Fruit fly (Drosophila melanogaster) whole organism, embryonic: Measurements from ENCODE around the gene shams.

Experiments used
- B-H1 ChIP-seq: fragments of 200-800 bp; sonication (Bioruptor generic); IDR thresholded peaks from 3 replicates; pipeline ENCODE4 v1.3.6; 2022; ENCODE audit warnings: missing biosample characterization, missing genetic modification characterization
- Bdp1 ChIP-seq: fragments of 200-800 bp; sonication (Bioruptor generic); optimal IDR thresholded peaks from 3 replicates; lab custom pipeline; 2016; ENCODE audit warnings: missing biosample characterization, missing genetic modification characterization
- CG13287 ChIP-seq: fragments of 200-800 bp; sonication (Bioruptor generic); IDR thresholded peaks from 2 replicates; pipeline ENCODE4 v1.3.6; 2022; ENCODE audit warnings: missing biosample characterization, missing genetic modification characterization; ENCODE audit not compliant: partially characterized antibody
- CG14014 ChIP-seq: fragments of 200-800 bp; sonication (Bioruptor generic); IDR thresholded peaks from 2 replicates; pipeline ENCODE4 v1.3.6; 2022; ENCODE audit warnings: missing biosample characterization, missing genetic modification characterization
- CG15073 ChIP-seq: fragments of 200-800 bp; sonication (Bioruptor generic); optimal IDR thresholded peaks from 2 replicates; lab custom pipeline; 2016; ENCODE audit warnings: missing biosample characterization, missing genetic modification characterization
- CG1603 ChIP-seq: fragments of 200-800 bp; sonication (Bioruptor generic); optimal IDR thresholded peaks from 2 replicates; lab custom pipeline; 2019; ENCODE audit warnings: missing biosample characterization, mild to moderate bottlenecking, missing genetic modification characterization, moderate library complexity
- CG16813 ChIP-seq: fragments of 200-800 bp; sonication (Bioruptor generic); IDR thresholded peaks from 3 replicates; pipeline ENCODE4 v1.3.6; 2022; ENCODE audit warnings: missing biosample characterization, missing genetic modification characterization; ENCODE audit not compliant: partially characterized antibody
- CG1832 ChIP-seq: fragments of 200-800 bp; sonication (Bioruptor generic); optimal IDR thresholded peaks from 2 replicates; lab custom pipeline; 2017; ENCODE audit warnings: missing biosample characterization, mild to moderate bottlenecking, missing genetic modification characterization, inconsistent platforms
- CG2889 ChIP-seq: fragments of 200-800 bp; sonication (Bioruptor generic); IDR thresholded peaks from 3 replicates; pipeline ENCODE4 v1.3.6; 2022; ENCODE audit warnings: missing biosample characterization, missing genetic modification characterization
- CG34376 ChIP-seq: fragments of 200-800 bp; sonication (Bioruptor generic); optimal IDR thresholded peaks from 2 replicates; lab custom pipeline; 2018; ENCODE audit warnings: missing biosample characterization, mild to moderate bottlenecking, missing genetic modification characterization
- CG9437 ChIP-seq: fragments of 200-800 bp; sonication (Bioruptor generic); optimal IDR thresholded peaks from 2 replicates; lab custom pipeline; 2018; ENCODE audit warnings: missing biosample characterization, mild to moderate bottlenecking, missing genetic modification characterization
- Chrac-16 ChIP-seq: fragments of 200-800 bp; sonication (Bioruptor generic); optimal IDR thresholded peaks from 3 replicates; lab custom pipeline; 2016; ENCODE audit warnings: missing biosample characterization, missing genetic modification characterization
- D19B ChIP-seq: fragments of 200-800 bp; sonication (Bioruptor generic); optimal IDR thresholded peaks from 2 replicates; lab custom pipeline; 2017; ENCODE audit warnings: missing biosample characterization, mild to moderate bottlenecking, missing genetic modification characterization
- Dfd ChIP-seq, 2 experiments: fragments of >200 bp; optimal IDR thresholded peaks; 2 replicates each; lab custom pipeline; 2017; ENCODE audit warnings: missing biosample characterization in 2 of 2, missing genetic modification characterization in 2 of 2
- Eip74EF ChIP-seq, 2 experiments: fragments of 200-800 bp in 1 of 2; fragments of >200 bp in 1 of 2; sonication (Bioruptor generic) in 1 of 2; optimal IDR thresholded peaks; 2 replicates each; lab custom pipeline; 2017 to 2019; ENCODE audit warnings: missing biosample characterization in 2 of 2, missing genetic modification characterization in 2 of 2, mild to moderate bottlenecking in 1 of 2, moderate library complexity in 1 of 2
- GATAe ChIP-seq: fragments of 200-800 bp; sonication (Bioruptor generic); conservative IDR thresholded peaks from 2 replicates; pipeline ENCODE4 v1.3.6; 2022; ENCODE audit warnings: missing biosample characterization, missing genetic modification characterization
- Gsc ChIP-seq: fragments of 200-800 bp; sonication (Bioruptor generic); IDR thresholded peaks from 2 replicates; pipeline ENCODE4 v1.3.6; 2022; ENCODE audit warnings: missing biosample characterization, missing genetic modification characterization
- HHEX ChIP-seq: fragments of 200-800 bp; sonication (Bioruptor generic); optimal IDR thresholded peaks from 3 replicates; lab custom pipeline; 2017; ENCODE audit warnings: missing biosample characterization, mild to moderate bottlenecking, missing genetic modification characterization, missing genetic modification reagents
- HLHmδ ChIP-seq: fragments of 200-800 bp; sonication (Bioruptor generic); optimal IDR thresholded peaks from 2 replicates; lab custom pipeline; 2018; ENCODE audit warnings: missing biosample characterization, mild to moderate bottlenecking, missing genetic modification characterization, moderate library complexity
- Hsf ChIP-seq: fragments of 200-800 bp; sonication (Bioruptor generic); optimal IDR thresholded peaks from 3 replicates; lab custom pipeline; 2016; ENCODE audit warnings: missing biosample characterization, missing genetic modification characterization
- Meics ChIP-seq: fragments of 200-800 bp; sonication (Bioruptor generic); optimal IDR thresholded peaks from 2 replicates; lab custom pipeline; 2017; ENCODE audit warnings: missing biosample characterization, mild to moderate bottlenecking, missing genetic modification characterization
- Myb ChIP-seq: fragments of 200-800 bp; sonication (Bioruptor generic); optimal IDR thresholded peaks from 2 replicates; lab custom pipeline; 2016; ENCODE audit warnings: missing biosample characterization, missing genetic modification characterization
- NfI ChIP-seq: fragments of 200-800 bp; sonication (Bioruptor generic); optimal IDR thresholded peaks from 3 replicates; lab custom pipeline; 2018; ENCODE audit warnings: missing biosample characterization, mild to moderate bottlenecking, missing genetic modification characterization, moderate library complexity
- Sox100B ChIP-seq: fragments of 200-800 bp; sonication (Bioruptor generic); optimal IDR thresholded peaks from 3 replicates; lab custom pipeline; 2018; ENCODE audit warnings: missing biosample characterization, mild to moderate bottlenecking, missing genetic modification characterization
- bbx ChIP-seq: fragments of 200-800 bp; sonication (Bioruptor generic); IDR thresholded peaks from 2 replicates; pipeline ENCODE4 v1.3.6; 2022; ENCODE audit warnings: missing biosample characterization, missing genetic modification characterization; ENCODE audit not compliant: partially characterized antibody
- bcd ChIP-seq: fragments of 200-800 bp; sonication (Bioruptor generic); optimal IDR thresholded peaks from 2 replicates; lab custom pipeline; 2017; ENCODE audit warnings: missing biosample characterization, mild to moderate bottlenecking, missing genetic modification characterization
- bsh ChIP-seq, 2 experiments: fragments of 200-800 bp; sonication (Bioruptor generic); optimal IDR thresholded peaks; 2 replicates each; lab custom pipeline; 2017 to 2018; ENCODE audit warnings: mild to moderate bottlenecking in 2 of 2, missing biosample characterization in 2 of 2, missing genetic modification characterization in 2 of 2, moderate library complexity in 1 of 2
- caup ChIP-seq: fragments of 200-800 bp; sonication (Bioruptor generic); optimal IDR thresholded peaks from 3 replicates; lab custom pipeline; 2017; ENCODE audit warnings: missing biosample characterization, mild to moderate bottlenecking, missing genetic modification characterization, moderate library complexity; ENCODE audit not compliant: severe bottlenecking
- cg ChIP-seq: fragments of 200-800 bp; sonication (Bioruptor generic); optimal IDR thresholded peaks from 3 replicates; lab custom pipeline; 2019; ENCODE audit warnings: missing biosample characterization, mild to moderate bottlenecking, missing genetic modification characterization, moderate library complexity
- chinmo ChIP-seq: fragments of 200-800 bp; sonication (Bioruptor generic); IDR thresholded peaks from 4 replicates; pipeline ENCODE4 v1.3.6; 2022; ENCODE audit warnings: missing biosample characterization, missing genetic modification characterization; ENCODE audit not compliant: partially characterized antibody
- corto ChIP-seq: fragments of 200-800 bp; sonication (Bioruptor generic); optimal IDR thresholded peaks from 2 replicates; lab custom pipeline; 2016; ENCODE audit warnings: missing biosample characterization, mild to moderate bottlenecking, missing genetic modification characterization, moderate library complexity
- da ChIP-seq: fragments of 200-800 bp; sonication (Bioruptor generic); optimal IDR thresholded peaks from 2 replicates; lab custom pipeline; 2016; ENCODE audit warnings: missing biosample characterization, missing genetic modification characterization
- exex ChIP-seq: fragments of 200-800 bp; sonication (Bioruptor generic); optimal IDR thresholded peaks from 4 replicates; lab custom pipeline; 2018; ENCODE audit warnings: missing biosample characterization, mild to moderate bottlenecking, missing genetic modification characterization, moderate library complexity
- fd96Cb ChIP-seq: fragments of 200-800 bp; sonication (Bioruptor generic); optimal IDR thresholded peaks from 2 replicates; lab custom pipeline; 2018; ENCODE audit warnings: missing biosample characterization, mild to moderate bottlenecking, missing genetic modification characterization, moderate library complexity
- jumu ChIP-seq: fragments of 200-800 bp; sonication (Bioruptor generic); optimal IDR thresholded peaks from 3 replicates; lab custom pipeline; 2016; ENCODE audit warnings: missing biosample characterization, missing genetic modification characterization
- kah ChIP-seq: fragments of 200-800 bp; sonication (Bioruptor generic); optimal IDR thresholded peaks from 2 replicates; lab custom pipeline; 2018; ENCODE audit warnings: missing biosample characterization, mild to moderate bottlenecking, missing genetic modification characterization
- kay ChIP-seq: fragments of 200-800 bp; sonication (Bioruptor generic); optimal IDR thresholded peaks from 2 replicates; lab custom pipeline; 2016; ENCODE audit warnings: missing biosample characterization, missing genetic modification characterization
- ken ChIP-seq: fragments of 200-800 bp; sonication (Bioruptor generic); IDR thresholded peaks from 3 replicates; pipeline ENCODE4 v1.3.6; 2022; ENCODE audit warnings: missing biosample characterization, missing genetic modification characterization
- maf-S ChIP-seq: fragments of 200-800 bp; sonication (Bioruptor generic); optimal IDR thresholded peaks from 2 replicates; lab custom pipeline; 2016; ENCODE audit warnings: missing biosample characterization, missing genetic modification characterization
- mirr ChIP-seq: fragments of 200-800 bp; sonication (Bioruptor generic); optimal IDR thresholded peaks from 3 replicates; lab custom pipeline; 2018; ENCODE audit warnings: missing biosample characterization, mild to moderate bottlenecking, missing genetic modification characterization
- nerfin-1 ChIP-seq: fragments of 200-800 bp; sonication (Bioruptor generic); optimal IDR thresholded peaks from 3 replicates; lab custom pipeline; 2019; ENCODE audit warnings: missing biosample characterization, mild to moderate bottlenecking, missing genetic modification characterization, moderate library complexity
- org-1 ChIP-seq: fragments of 200-800 bp; sonication (Bioruptor generic); optimal IDR thresholded peaks from 2 replicates; lab custom pipeline; 2017; ENCODE audit warnings: missing biosample characterization, missing genetic modification characterization
- pb ChIP-seq: fragments of 200-800 bp; sonication (Bioruptor generic); optimal IDR thresholded peaks from 3 replicates; lab custom pipeline; 2016; ENCODE audit warnings: missing biosample characterization, missing genetic modification characterization
- pita ChIP-seq: fragments of 200-800 bp; sonication (Bioruptor generic); optimal IDR thresholded peaks from 2 replicates; lab custom pipeline; 2017; ENCODE audit warnings: missing biosample characterization, mild to moderate bottlenecking, missing genetic modification characterization
- sim ChIP-seq: fragments of 200-800 bp; sonication (Bioruptor generic); IDR thresholded peaks from 2 replicates; pipeline ENCODE4 v1.3.6; 2022; ENCODE audit warnings: missing biosample characterization, missing genetic modification characterization
- slou ChIP-seq: fragments of 200-800 bp; sonication (Bioruptor generic); optimal IDR thresholded peaks from 3 replicates; lab custom pipeline; 2016; ENCODE audit warnings: missing biosample characterization, missing genetic modification characterization
- stwl ChIP-seq: fragments of 200-800 bp; sonication (Bioruptor generic); optimal IDR thresholded peaks from 3 replicates; lab custom pipeline; 2018; ENCODE audit warnings: missing biosample characterization, mild to moderate bottlenecking, missing genetic modification characterization, moderate library complexity
- trh ChIP-seq: fragments of 200-800 bp; sonication (Bioruptor generic); optimal IDR thresholded peaks from 2 replicates; lab custom pipeline; 2016; ENCODE audit warnings: missing biosample characterization, missing genetic modification characterization

shams gene

DNA sequence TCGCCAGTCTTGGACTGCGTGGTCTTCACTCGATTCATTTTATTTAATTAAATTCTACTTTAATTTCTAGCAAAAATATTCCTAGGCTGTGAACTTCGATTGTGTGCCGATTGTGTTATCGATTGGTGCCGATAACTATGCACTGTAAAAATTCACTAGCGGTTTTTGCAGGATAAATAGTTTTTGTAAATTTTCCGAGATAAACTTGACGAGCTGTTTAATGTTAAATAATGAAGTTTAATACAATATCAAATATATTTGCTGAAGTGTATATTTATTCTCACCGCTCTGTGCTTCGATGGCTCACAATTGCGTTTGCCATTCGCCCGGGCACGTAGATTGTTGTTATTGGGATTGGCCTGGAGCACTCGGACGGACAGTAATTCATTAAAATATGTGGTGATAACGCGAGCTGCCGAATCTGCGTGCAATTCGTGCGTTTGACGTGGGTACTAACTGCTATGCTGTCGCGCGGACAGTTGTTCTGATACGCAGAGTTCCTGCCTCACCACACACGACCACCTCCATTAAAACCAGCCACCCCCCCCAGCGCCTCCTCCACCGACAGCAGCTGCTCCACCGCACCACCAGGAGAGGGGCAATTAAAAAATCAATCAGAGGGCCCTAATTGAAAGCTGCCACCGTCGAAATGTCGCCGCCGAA lies 49.4 kb downstream of the shams start, which contains the start of the genes EMC6 and Hr96 (continued):
- TF ChIP-seq sim (GFP tag; lab: Robert Waterston, UW) (peak; percentile 80), bbx (peak; percentile 59), chinmo (GFP tag; lab: Robert Waterston, UW) (peak; percentile 56; the same call in 1 of the 4 replicates), CG13287 (peak; percentile 77), jumu (GFP tag; lab: Kevin White, UChicago) (peak; percentile 89), org-1 (GFP tag; lab: Kevin White, UChicago) (peak; percentile 78), CG1603 (tag; lab: Kevin White, UChicago) (peak; percentile 97), stwl (tag; lab: Kevin White, UChicago) (peak; percentile 80), exex (tag; lab: Kevin White, UChicago) (peak; percentile 85), pita (GFP tag; lab: Kevin White, UChicago) (no peak), Chrac-16 (GFP tag; lab: Kevin White, UChicago) (peak; percentile 96), bcd (peak; percentile 94), CG14014 (peak; percentile 94), caup (peak; percentile 94), CG2889 (GFP tag; lab: Robert Waterston, UW) (peak; percentile 85), D19B (GFP tag; lab: Kevin White, UChicago) (peak; percentile 81), CG16813 (GFP tag; lab: Robert Waterston, UW) (peak; percentile 74), nerfin-1 (tag; lab: Kevin White, UChicago) (peak; percentile 86), ken (peak; percentile 96), Bdp1 (GFP tag; lab: Kevin White, UChicago) (peak; percentile 85), CG34376 (GFP tag; lab: Kevin White, UChicago) (peak; percentile 91), corto (GFP tag; lab: Kevin White, UChicago) (peak; percentile 80), maf-S (GFP tag; lab: Kevin White, UChicago) (peak; percentile 91), Gsc (GFP tag; lab: Robert Waterston, UW) (peak; percentile 65), HHEX (GFP tag; lab: Kevin White, UChicago) (peak; percentile 91), bsh (GFP tag; optimal IDR thresholded peaks at IDR 0.05; lab: Kevin White, UChicago) (peak; percentile 61 to 95), da (GFP tag; lab: Kevin White, UChicago) (peak; percentile 60), Myb (peak; percentile 70), kah (GFP tag; lab: Kevin White, UChicago) (peak; percentile 71), fd96Cb (tag; lab: Kevin White, UChicago) (peak; percentile 91), slou (GFP tag; lab: Kevin White, UChicago) (no peak), Sox100B (GFP tag; lab: Kevin White, UChicago) (no peak), Eip74EF (GFP tag; optimal IDR thresholded peaks at IDR 0.05; lab: Kevin White, UChicago) (no peak), kay (GFP tag; lab: Kevin White, UChicago) (peak; percentile 93), NfI (GFP tag; lab: Kevin White, UChicago) (peak; percentile 94), CG15073 (GFP tag; lab: Kevin White, UChicago) (peak; percentile 54), Meics (peak; percentile 94), trh (GFP tag; lab: Kevin White, UChicago) (peak; percentile 89), CG9437 (GFP tag; lab: Kevin White, UChicago) (peak; percentile 71), Hsf (peak; percentile 96), cg (no peak), HLHmδ (GFP tag; lab: Kevin White, UChicago) (no peak), GATAe (GFP tag; lab: Robert Waterston, UW) (no peak; the same call in 1 of the 2 replicates), B-H1 (peak; percentile 90), mirr (GFP tag; lab: Kevin White, UChicago) (peak; percentile 81), pb (GFP tag; lab: Kevin White, UChicago) (peak; percentile 69), Dfd (GFP tag; optimal IDR thresholded peaks at IDR 0.05; lab: Kevin White, UChicago) (no peak), CG1832 (GFP tag; lab: Kevin White, UChicago) (no peak)
